Worm (Caenorhabditis elegans) whole organism, late embryonic: ENCODE measurements around the gene dmsr-3.
A peak's percentile ranks its signal among the peaks of the same experiment; 100 is the strongest.

ENCODE experiments used
- C38D4.7 ChIP-seq: fragments of 200-800 bp; sonication (Bioruptor generic); optimal IDR thresholded peaks from 2 replicates; lab custom pipeline; 2018; ENCODE audit warnings: mild to moderate bottlenecking, missing genetic modification characterization, moderate library complexity, missing compliant biosample characterization
- ceh-14 ChIP-seq: sonication (generic microtip); optimal IDR thresholded peaks from 2 replicates; lab custom pipeline; 2016; ENCODE audit warnings: missing genotype, missing genetic modification characterization, missing compliant biosample characterization
- ceh-2 ChIP-seq: sonication (generic microtip); optimal IDR thresholded peaks from 2 replicates; lab custom pipeline; 2016; ENCODE audit warnings: missing genotype, missing genetic modification characterization, missing compliant biosample characterization
- ceh-30 ChIP-seq: fragments of 150-350 bp; optimal IDR thresholded peaks from 2 replicates; lab custom pipeline; 2014; ENCODE audit warnings: missing biosample characterization, missing genetic modification characterization
- ceh-6 ChIP-seq: fragments of 200-800 bp; sonication (Bioruptor generic); optimal IDR thresholded peaks from 2 replicates; lab custom pipeline; 2018; ENCODE audit warnings: mild to moderate bottlenecking, missing genetic modification characterization, missing compliant biosample characterization
- dmd-4 ChIP-seq: sonication (generic microtip); optimal IDR thresholded peaks from 2 replicates; lab custom pipeline; 2016; ENCODE audit warnings: borderline replicate concordance, missing genetic modification characterization, missing compliant biosample characterization
- fax-1 ChIP-seq: sonication (generic microtip); optimal IDR thresholded peaks from 2 replicates; lab custom pipeline; 2016; ENCODE audit warnings: missing genotype, missing genetic modification characterization, missing compliant biosample characterization
- hlh-13 ChIP-seq: fragments of 200-800 bp; sonication (Bioruptor generic); optimal IDR thresholded peaks from 2 replicates; lab custom pipeline; 2018; ENCODE audit warnings: mild to moderate bottlenecking, missing genetic modification characterization, missing compliant biosample characterization
- hlh-6 ChIP-seq: sonication (generic microtip); optimal IDR thresholded peaks from 2 replicates; lab custom pipeline; 2016; ENCODE audit warnings: missing genotype, missing genetic modification characterization, missing compliant biosample characterization
- lim-6 ChIP-seq: sonication (generic microtip); optimal IDR thresholded peaks from 2 replicates; lab custom pipeline; 2016; ENCODE audit warnings: missing genetic modification characterization, missing compliant biosample characterization
- nhr-11 ChIP-seq: fragments of 150-350 bp; optimal IDR thresholded peaks from 2 replicates; lab custom pipeline; 2014; ENCODE audit warnings: missing biosample characterization, missing genetic modification characterization
- pat-9 ChIP-seq: fragments of 200-800 bp; sonication (Bioruptor generic); optimal IDR thresholded peaks from 2 replicates; lab custom pipeline; 2018; ENCODE audit warnings: mild to moderate bottlenecking, missing genetic modification characterization, moderate library complexity, missing compliant biosample characterization
- pax-1 ChIP-seq: fragments of 150-350 bp; optimal IDR thresholded peaks from 2 replicates; lab custom pipeline; 2014; ENCODE audit warnings: missing biosample characterization, missing genetic modification characterization
- pha-2 ChIP-seq: sonication (generic microtip); optimal IDR thresholded peaks from 2 replicates; lab custom pipeline; 2017; ENCODE audit warnings: mild to moderate bottlenecking, missing genetic modification characterization, missing compliant biosample characterization
- tbx-7 ChIP-seq: sonication (generic microtip); optimal IDR thresholded peaks from 2 replicates; lab custom pipeline; 2016; ENCODE audit warnings: missing genotype, missing genetic modification characterization, missing compliant biosample characterization

dmsr-3 gene

ce11 chrII:13291406-13292124 lies 64.4 kb downstream of the dmsr-3 start (continued):
- TF ChIP-seq nhr-11 (tag; lab: Kevin White, UChicago) (no peak), ceh-14 (tag; lab: Kevin White, UChicago) (peak; percentile 0), hlh-13 (GFP tag; lab: Kevin White, UChicago) (no peak), lim-6 (tag; lab: Kevin White, UChicago) (no peak), ceh-6 (GFP tag; lab: Kevin White, UChicago) (no peak), dmd-4 (tag; lab: Kevin White, UChicago) (no peak), hlh-6 (tag; lab: Kevin White, UChicago) (no peak), C38D4.7 (GFP tag; lab: Kevin White, UChicago) (no peak), pha-2 (tag; lab: Kevin White, UChicago) (peak; percentile 43), tbx-7 (tag; lab: Kevin White, UChicago) (no peak), pax-1 (tag; lab: Kevin White, UChicago) (no peak), ceh-2 (peak; percentile 26), pat-9 (peak; percentile 25), ceh-30 (no peak), fax-1 (tag; lab: Kevin White, UChicago) (no peak)
- TF ChIP-seq, all 69 proteins: peak for 22
